Worm (Caenorhabditis elegans): ENCODE measurements around the gene F44E5.4.

Gene F44E5.4

DNA sequence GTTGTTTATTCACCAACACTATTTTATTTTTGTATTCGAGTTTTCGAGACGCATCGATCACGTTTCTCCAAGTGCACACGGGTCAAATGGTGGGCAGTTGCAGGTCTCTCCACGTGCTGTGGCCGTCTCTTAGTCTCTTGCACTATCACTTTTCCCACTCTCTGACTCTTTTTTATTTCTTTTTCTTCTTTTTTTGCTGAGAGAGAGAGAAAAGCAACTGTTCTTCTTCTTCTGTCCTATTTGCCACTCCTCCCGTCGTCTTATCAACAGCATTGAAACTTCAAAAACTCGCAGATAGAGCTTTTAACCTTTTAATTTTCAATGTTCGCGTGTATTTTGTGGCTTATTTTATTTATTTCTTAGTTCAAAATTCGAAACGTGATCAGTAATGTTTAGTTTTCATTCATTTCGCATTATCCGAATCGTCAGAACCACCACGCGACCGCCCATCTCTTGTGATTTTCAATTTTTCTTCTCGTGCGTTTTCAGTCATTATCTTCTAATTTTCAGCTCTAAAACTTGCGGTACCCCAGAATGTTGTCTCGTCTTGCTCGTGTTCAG is 30.5 kb downstream of the F44E5.4 start, which contains the start of gene alh-8:
alh-8 (plus strand) TSS at position 511 of the 561 bp plus-strand sequence.
- TF ChIP-seq jun-1 (tag; optimal IDR thresholded peaks at IDR 0.05), result no peak
- TF ChIP-seq ceh-28 (tag; optimal IDR thresholded peaks at IDR 0.05), result no peak
- no peak for TF ChIP-seq nhr-11 (tag; optimal IDR thresholded peaks at IDR 0.05)
- no peak for TF ChIP-seq mml-1 (tag; optimal IDR thresholded peaks at IDR 0.05)
- no peak for TF ChIP-seq snpc-4 (tag; optimal IDR thresholded peaks at IDR 0.05)
- peak; percentile 44 for TF ChIP-seq nfya-1 (tag; optimal IDR thresholded peaks at IDR 0.05; ENCODE audit: insufficient read depth)
- no peak for TF ChIP-seq skn-1 (tag; optimal IDR thresholded peaks at IDR 0.05)
- TF ChIP-seq tbx-2 (tag; optimal IDR thresholded peaks at IDR 0.05), result no peak
- no peak for TF ChIP-seq unc-62 (GFP tag; optimal IDR thresholded peaks at IDR 0.05)
- no peak for TF ChIP-seq fkh-2 (tag; optimal IDR thresholded peaks at IDR 0.05)
- TF ChIP-seq pha-4 (tag; optimal IDR thresholded peaks at IDR 0.05), result peak; percentile 55
- peak; percentile 31 for TF ChIP-seq lin-39 (tag; optimal IDR thresholded peaks at IDR 0.05)
- TF ChIP-seq ZK546.5 (tag; optimal IDR thresholded peaks at IDR 0.05), result no peak
- TF ChIP-seq ama-1 (optimal IDR thresholded peaks at IDR 0.05), result peak; percentile 53
- no peak for TF ChIP-seq nhr-25 (tag; optimal IDR thresholded peaks at IDR 0.05)
- peak; percentile 76 for TF ChIP-seq elt-2 (tag; optimal IDR thresholded peaks at IDR 0.05)
- no peak for TF ChIP-seq elt-3 (tag; optimal IDR thresholded peaks at IDR 0.05)
- TF ChIP-seq nhr-77 (tag; optimal IDR thresholded peaks at IDR 0.05), result peak; percentile 21
- peak; percentile 92 for TF ChIP-seq mdl-1 (tag; optimal IDR thresholded peaks at IDR 0.05)
- TF ChIP-seq lin-15B (tag; optimal IDR thresholded peaks at IDR 0.05), result peak; percentile 14
- no peak for TF ChIP-seq sea-2 (GFP tag; optimal IDR thresholded peaks at IDR 0.05)
- TF ChIP-seq nhr-23 (tag; optimal IDR thresholded peaks at IDR 0.05), result peak; percentile 5
- peak; percentile 14 for TF ChIP-seq pqm-1 (tag; optimal IDR thresholded peaks at IDR 0.05)

ce11 chrII:11727438-11727837 is 31.7 kb downstream of the F44E5.4 start:
- TF ChIP-seq elt-2 (tag; optimal IDR thresholded peaks at IDR 0.05) (no peak), nhr-76 (tag; optimal IDR thresholded peaks at IDR 0.05) (no peak), unc-39 (tag; optimal IDR thresholded peaks at IDR 0.05) (no peak), ceh-28 (tag; optimal IDR thresholded peaks at IDR 0.05) (no peak), eor-1 (tag; optimal IDR thresholded peaks at IDR 0.05) (no peak), mml-1 (tag; optimal IDR thresholded peaks at IDR 0.05) (no peak), nhr-25 (tag; optimal IDR thresholded peaks at IDR 0.05) (no peak), nhr-28 (tag; optimal IDR thresholded peaks at IDR 0.05) (no peak), ZK546.5 (tag; optimal IDR thresholded peaks at IDR 0.05) (no peak), mdl-1 (tag; optimal IDR thresholded peaks at IDR 0.05) (no peak), hmg-11 (tag; optimal IDR thresholded peaks at IDR 0.05) (no peak), lsy-12 (tag; optimal IDR thresholded peaks at IDR 0.05) (no peak), unc-62 (GFP tag; optimal IDR thresholded peaks at IDR 0.05) (no peak), nhr-237 (tag; optimal IDR thresholded peaks at IDR 0.05) (no peak), zag-1 (tag; optimal IDR thresholded peaks at IDR 0.05) (no peak), jun-1 (tag; optimal IDR thresholded peaks at IDR 0.05) (no peak), ceh-9 (tag; optimal IDR thresholded peaks at IDR 0.05) (no peak), lin-15B (tag; optimal IDR thresholded peaks at IDR 0.05) (no peak), elt-1 (tag; optimal IDR thresholded peaks at IDR 0.05) (no peak)

ce11 chrII:11726470-11727106 is 32.5 kb downstream of the F44E5.4 start, which contains the start of gene F13D12.5:
Gene F13D12.5 (plus strand): TSS chrII:11726814.
- TF ChIP-seq ztf-4 (tag; optimal IDR thresholded peaks at IDR 0.05) (no peak), fkh-10 (GFP tag; optimal IDR thresholded peaks at IDR 0.05) (no peak), nhr-76 (tag; optimal IDR thresholded peaks at IDR 0.05) (no peak), ceh-28 (tag; optimal IDR thresholded peaks at IDR 0.05) (no peak), elt-1 (tag; optimal IDR thresholded peaks at IDR 0.05) (no peak), fkh-2 (tag; optimal IDR thresholded peaks at IDR 0.05) (no peak), nhr-77 (tag; optimal IDR thresholded peaks at IDR 0.05) (no peak), zag-1 (tag; optimal IDR thresholded peaks at IDR 0.05) (no peak), nhr-23 (tag; optimal IDR thresholded peaks at IDR 0.05) (no peak), eor-1 (tag; optimal IDR thresholded peaks at IDR 0.05) (no peak), nhr-25 (tag; optimal IDR thresholded peaks at IDR 0.05) (no peak), aly-2 (tag; optimal IDR thresholded peaks at IDR 0.05) (no peak)

DNA sequence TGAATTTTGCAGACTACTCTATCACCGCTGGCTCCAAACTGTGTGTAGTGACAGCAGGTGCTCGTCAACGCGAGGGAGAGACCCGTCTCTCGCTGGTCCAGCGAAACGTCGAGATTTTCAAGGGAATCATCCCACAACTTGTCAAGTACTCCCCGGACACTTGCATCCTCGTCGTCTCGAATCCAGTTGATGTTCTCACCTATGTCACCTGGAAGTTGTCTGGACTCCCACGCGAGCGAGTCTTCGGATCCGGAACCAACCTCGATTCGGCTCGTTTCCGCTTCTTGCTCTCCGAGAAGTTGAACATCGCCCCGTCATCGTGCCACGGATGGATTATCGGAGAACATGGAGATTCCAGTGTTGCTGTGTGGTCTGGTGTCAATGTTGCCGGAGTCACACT is 33.5 kb downstream of the F44E5.4 start:
- TF ChIP-seq pqm-1 (tag; optimal IDR thresholded peaks at IDR 0.05) (no peak), mdl-1 (tag; optimal IDR thresholded peaks at IDR 0.05) (no peak), elt-1 (tag; optimal IDR thresholded peaks at IDR 0.05) (no peak)

Measured in whole organism, L3 larva.